Worm (Caenorhabditis elegans) whole organism, young adult: Measurements from ENCODE around the gene gmpr-1.

Experiments
- B0336.3 ChIP-seq: fragments of 200-800 bp; sonication (Bioruptor generic); IDR thresholded peaks from 2 replicates; pipeline ENCODE4 v1.3.6; 2022; ENCODE audit warnings: missing genetic modification characterization, missing compliant biosample characterization
- C06A6.2 ChIP-seq: fragments of 200-800 bp; sonication (Bioruptor generic); conservative IDR thresholded peaks from 2 replicates; pipeline ENCODE4 v1.3.6; 2022; ENCODE audit warnings: missing genetic modification characterization, missing compliant biosample characterization
- C17E4.6 ChIP-seq: fragments of 200-800 bp; sonication (Bioruptor generic); IDR thresholded peaks from 2 replicates; pipeline ENCODE4 v1.3.6; 2022; ENCODE audit warnings: missing genetic modification reagents, missing genetic modification characterization, missing compliant biosample characterization
- D2030.7 ChIP-seq: fragments of 200-800 bp; sonication (Bioruptor generic); IDR thresholded peaks from 2 replicates; pipeline ENCODE4 v1.3.6; 2022; ENCODE audit warnings: missing genetic modification reagents, missing genetic modification characterization, missing compliant biosample characterization
- F23B12.7 ChIP-seq: sonication (generic microtip); optimal IDR thresholded peaks from 2 replicates; lab custom pipeline; 2017; ENCODE audit warnings: missing genetic modification characterization, mild to moderate bottlenecking, missing compliant biosample characterization, antibody characterized with exemption, moderate library complexity; ENCODE audit not compliant: insufficient read depth
- F33H1.4 ChIP-seq: fragments of 200-800 bp; sonication (Bioruptor generic); IDR thresholded peaks from 2 replicates; pipeline ENCODE4 v1.3.6; 2022; ENCODE audit warnings: missing genetic modification reagents, missing genetic modification characterization, missing compliant biosample characterization
- F37B4.10 ChIP-seq: fragments of 200-800 bp; sonication (Bioruptor generic); IDR thresholded peaks from 2 replicates; pipeline ENCODE4 v1.3.6; 2022; ENCODE audit warnings: missing genetic modification characterization, missing compliant biosample characterization
- T26A5.8 ChIP-seq: sonication (generic microtip); optimal IDR thresholded peaks from 2 replicates; lab custom pipeline; 2016; ENCODE audit warnings: missing genetic modification characterization, missing compliant biosample characterization
- Y53F4B.3 ChIP-seq: fragments of 200-800 bp; sonication (Bioruptor generic); IDR thresholded peaks from 2 replicates; pipeline ENCODE4 v1.3.6; 2022; ENCODE audit warnings: missing genetic modification reagents, missing genetic modification characterization, missing compliant biosample characterization
- Y53G8AR.9 ChIP-seq: fragments of 200-800 bp; sonication (Bioruptor generic); conservative IDR thresholded peaks from 2 replicates; pipeline ENCODE4 v1.3.6; 2022; ENCODE audit warnings: missing genetic modification reagents, missing genetic modification characterization, missing compliant biosample characterization
- Y56A3A.18 ChIP-seq: fragments of 200-800 bp; sonication (Bioruptor generic); IDR thresholded peaks from 2 replicates; pipeline ENCODE4 v1.3.6; 2022; ENCODE audit warnings: missing genetic modification reagents, missing genetic modification characterization, missing compliant biosample characterization
- Y79H2A.3 ChIP-seq: fragments of 200-800 bp; sonication (Bioruptor generic); conservative IDR thresholded peaks from 2 replicates; pipeline ENCODE4 v1.3.6; 2022; ENCODE audit warnings: missing genetic modification reagents, missing genetic modification characterization, missing compliant biosample characterization
- Y95B8A.8 ChIP-seq: fragments of 200-800 bp; sonication (Bioruptor generic); IDR thresholded peaks from 2 replicates; pipeline ENCODE4 v1.3.6; 2022; ENCODE audit warnings: missing genetic modification reagents, missing genetic modification characterization, missing compliant biosample characterization
- ZK185.1 ChIP-seq: sonication (generic microtip); optimal IDR thresholded peaks from 2 replicates; lab custom pipeline; 2016; ENCODE audit warnings: mild to moderate bottlenecking, missing genetic modification characterization, missing compliant biosample characterization; ENCODE audit not compliant: poor library complexity, severe bottlenecking
- aptf-2 ChIP-seq: fragments of 200-800 bp; sonication (Bioruptor generic); conservative IDR thresholded peaks from 2 replicates; pipeline ENCODE4 v1.3.6; 2022; ENCODE audit warnings: missing genetic modification reagents, missing genetic modification characterization, missing compliant biosample characterization
- attf-6 ChIP-seq: fragments of 200-800 bp; sonication (Bioruptor generic); IDR thresholded peaks from 2 replicates; pipeline ENCODE4 v1.3.6; 2022; ENCODE audit warnings: missing genetic modification reagents, missing genetic modification characterization, missing compliant biosample characterization
- bed-1 ChIP-seq: fragments of 200-800 bp; sonication (Bioruptor generic); IDR thresholded peaks from 2 replicates; pipeline ENCODE4 v1.3.6; 2022; ENCODE audit warnings: missing genetic modification reagents, missing genetic modification characterization, missing compliant biosample characterization
- ccch-3 ChIP-seq: fragments of 200-800 bp; sonication (Bioruptor generic); optimal IDR thresholded peaks from 2 replicates; lab custom pipeline; 2018; ENCODE audit warnings: mild to moderate bottlenecking, missing genetic modification characterization, missing compliant biosample characterization
- cebp-1 ChIP-seq, 2 experiments: fragments of 200-800 bp in 1 of 2; sonication (Bioruptor generic) in 1 of 2; sonication (generic microtip) in 1 of 2; IDR thresholded peaks in 1 of 2; optimal IDR thresholded peaks in 1 of 2; 2 replicates each; pipeline versions ENCODE4 v1.3.6 to Lab custom; 2017 to 2022; ENCODE audit warnings: missing compliant biosample characterization in 2 of 2, missing genetic modification characterization in 2 of 2, mild to moderate bottlenecking in 1 of 2, missing genetic modification reagents in 1 of 2, moderate library complexity in 1 of 2
- cebp-2 ChIP-seq: fragments of 200-800 bp; sonication (Bioruptor generic); IDR thresholded peaks from 2 replicates; pipeline ENCODE4 v1.3.6; 2022; ENCODE audit warnings: missing genetic modification characterization, missing compliant biosample characterization
- ceh-58 ChIP-seq: fragments of 200-800 bp; sonication (Bioruptor generic); IDR thresholded peaks from 2 replicates; pipeline ENCODE4 v1.3.6; 2022; ENCODE audit warnings: missing genetic modification characterization, missing compliant biosample characterization
- chd-7 ChIP-seq: sonication (generic microtip); optimal IDR thresholded peaks from 2 replicates; lab custom pipeline; 2016; ENCODE audit warnings: mild to moderate bottlenecking, missing genetic modification characterization, moderate library complexity, missing compliant biosample characterization
- die-1 ChIP-seq: sonication (generic microtip); optimal IDR thresholded peaks from 2 replicates; lab custom pipeline; 2016; ENCODE audit warnings: missing genotype, mild to moderate bottlenecking, missing genetic modification characterization, missing compliant biosample characterization
- dpl-1 ChIP-seq: fragments of 150-350 bp; optimal IDR thresholded peaks from 2 replicates; lab custom pipeline; 2014; ENCODE audit warnings: missing biosample characterization, missing genetic modification reagents, missing genetic modification characterization
- ekl-4 ChIP-seq: fragments of 200-800 bp; sonication (Bioruptor generic); IDR thresholded peaks from 2 replicates; pipeline ENCODE4 v1.3.6; 2022; ENCODE audit warnings: missing genetic modification reagents, missing genetic modification characterization, missing compliant biosample characterization
- gei-17 ChIP-seq: fragments of 200-800 bp; sonication (Bioruptor generic); optimal IDR thresholded peaks from 2 replicates; lab custom pipeline; 2018; ENCODE audit warnings: mild to moderate bottlenecking, missing genetic modification characterization, missing compliant biosample characterization
- hlh-12 ChIP-seq: sonication (generic microtip); optimal IDR thresholded peaks from 2 replicates; lab custom pipeline; 2016; ENCODE audit warnings: missing genetic modification characterization, missing compliant biosample characterization
- hrde-1 ChIP-seq: sonication (generic microtip); optimal IDR thresholded peaks from 2 replicates; lab custom pipeline; 2016; ENCODE audit warnings: missing genetic modification characterization, mild to moderate bottlenecking, missing compliant biosample characterization, moderate library complexity, missing genotype, missing genetic modification reagents, borderline replicate concordance
- hsf-1 ChIP-seq: fragments of 200-800 bp; sonication (Bioruptor generic); IDR thresholded peaks from 2 replicates; pipeline ENCODE4 v1.3.6; 2022; ENCODE audit warnings: missing genetic modification reagents, missing genetic modification characterization, missing compliant biosample characterization
- lin-26 ChIP-seq: fragments of 200-800 bp; sonication (Bioruptor generic); IDR thresholded peaks from 2 replicates; pipeline ENCODE4 v1.3.6; 2022; ENCODE audit warnings: missing genetic modification reagents, missing genetic modification characterization, missing compliant biosample characterization
- lin-40 ChIP-seq: sonication (generic microtip); optimal IDR thresholded peaks from 2 replicates; lab custom pipeline; 2016; ENCODE audit warnings: missing genetic modification characterization, mild to moderate bottlenecking, missing compliant biosample characterization, missing genotype, missing genetic modification reagents
- madf-10 ChIP-seq: sonication (generic microtip); optimal IDR thresholded peaks from 2 replicates; lab custom pipeline; 2016; ENCODE audit warnings: mild to moderate bottlenecking, missing genetic modification characterization, missing compliant biosample characterization
- mel-28 ChIP-seq: sonication (generic microtip); optimal IDR thresholded peaks from 2 replicates; lab custom pipeline; 2016; ENCODE audit warnings: borderline replicate concordance, mild to moderate bottlenecking, missing genetic modification characterization, missing compliant biosample characterization
- mes-4 ChIP-seq: sonication (generic microtip); optimal IDR thresholded peaks from 2 replicates; lab custom pipeline; 2016; ENCODE audit warnings: missing genotype, missing genetic modification characterization, missing compliant biosample characterization
- nfya-2 ChIP-seq: fragments of 200-800 bp; sonication (Bioruptor generic); IDR thresholded peaks from 2 replicates; pipeline ENCODE4 v1.3.6; 2022; ENCODE audit warnings: missing genetic modification reagents, missing genetic modification characterization, missing compliant biosample characterization
- nhr-80 ChIP-seq: sonication (generic microtip); optimal IDR thresholded peaks from 2 replicates; lab custom pipeline; 2016; ENCODE audit warnings: missing genetic modification characterization, missing compliant biosample characterization
- nhr-90 ChIP-seq: sonication (generic microtip); optimal IDR thresholded peaks from 2 replicates; lab custom pipeline; 2016; ENCODE audit warnings: missing genotype, mild to moderate bottlenecking, missing genetic modification characterization, missing compliant biosample characterization
- pha-4 ChIP-seq: fragments of 150-350 bp; sonication (generic microtip); optimal IDR thresholded peaks from 2 replicates; lab custom pipeline; 2014; ENCODE audit warnings: missing biosample characterization, missing genetic modification reagents, missing genetic modification characterization
- rcor-1 ChIP-seq: fragments of 200-800 bp; sonication (Bioruptor generic); IDR thresholded peaks from 2 replicates; pipeline ENCODE4 v1.3.6; 2022; ENCODE audit warnings: missing genetic modification reagents, missing genetic modification characterization, missing compliant biosample characterization
- repo-1 ChIP-seq: sonication (generic microtip); optimal IDR thresholded peaks from 2 replicates; lab custom pipeline; 2017; ENCODE audit warnings: mild to moderate bottlenecking, missing genetic modification characterization, missing compliant biosample characterization
- sdz-38 ChIP-seq: sonication (generic microtip); optimal IDR thresholded peaks from 2 replicates; lab custom pipeline; 2016; ENCODE audit warnings: missing genotype, missing genetic modification characterization, missing compliant biosample characterization
- sea-2 ChIP-seq: fragments of 200-800 bp; sonication (Bioruptor generic); IDR thresholded peaks from 2 replicates; pipeline ENCODE4 v1.3.6; 2022; ENCODE audit warnings: missing genetic modification characterization, missing compliant biosample characterization
- snpc-3.4 ChIP-seq: sonication (generic microtip); optimal IDR thresholded peaks from 2 replicates; lab custom pipeline; 2017; ENCODE audit warnings: missing genetic modification characterization, mild to moderate bottlenecking, missing compliant biosample characterization, antibody characterized with exemption, moderate library complexity, missing genotype, missing genetic modification reagents
- somi-1 ChIP-seq: fragments of 200-800 bp; sonication (Bioruptor generic); optimal IDR thresholded peaks from 2 replicates; lab custom pipeline; 2018; ENCODE audit warnings: mild to moderate bottlenecking, missing genetic modification characterization, missing compliant biosample characterization
- xnd-1 ChIP-seq: sonication (generic microtip); optimal IDR thresholded peaks from 2 replicates; lab custom pipeline; 2016; ENCODE audit warnings: missing genotype, missing genetic modification reagents, missing genetic modification characterization, missing compliant biosample characterization
- zfh-2 ChIP-seq: fragments of 200-800 bp; sonication (Bioruptor generic); conservative IDR thresholded peaks from 2 replicates; pipeline ENCODE4 v1.3.6; 2022; ENCODE audit warnings: missing genetic modification reagents, missing genetic modification characterization, missing compliant biosample characterization
- ztf-26 ChIP-seq: sonication (generic microtip); optimal IDR thresholded peaks from 2 replicates; lab custom pipeline; 2017; ENCODE audit warnings: missing genetic modification characterization, missing compliant biosample characterization
- ztf-6 ChIP-seq: fragments of 200-800 bp; sonication (Bioruptor generic); IDR thresholded peaks from 2 replicates; pipeline ENCODE4 v1.3.6; 2022; ENCODE audit warnings: missing genetic modification reagents, missing genetic modification characterization, missing compliant biosample characterization

The gmpr-1 gene

DNA sequence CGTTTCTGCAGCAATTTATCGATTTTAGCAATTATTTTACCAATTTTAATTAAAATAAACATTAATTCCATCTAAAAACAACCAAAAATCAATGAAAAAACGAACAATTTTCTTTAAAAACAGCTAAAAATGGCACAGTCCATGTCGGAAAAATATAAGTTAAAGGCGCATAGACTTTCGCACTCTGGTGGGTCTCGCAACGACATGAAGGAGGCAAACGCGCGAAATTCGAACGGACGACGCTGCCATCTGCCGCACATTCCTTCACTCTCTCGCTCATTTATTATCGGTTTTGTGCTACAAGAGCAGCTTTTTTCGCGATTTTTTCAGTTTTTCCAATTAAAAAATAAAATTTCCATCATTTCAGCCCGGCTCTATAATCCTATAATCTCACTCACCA lies 24.4 kb downstream of the gmpr-1 start, which contains the start of gene mcm-7 (continued):
- TF ChIP-seq pha-4 (tag; lab: Kevin White, UChicago) (no peak), nfya-2 (GFP tag; lab: Robert Waterston, UW) (no peak), T26A5.8 (no peak), nhr-80 (tag; lab: Kevin White, UChicago) (no peak), bed-1 (GFP tag; lab: Robert Waterston, UW) (no peak), ztf-6 (no peak), somi-1 (GFP tag; lab: Kevin White, UChicago) (no peak), attf-6 (GFP tag; lab: Robert Waterston, UW) (no peak), repo-1 (tag; lab: Kevin White, UChicago) (no peak), D2030.7 (GFP tag; lab: Robert Waterston, UW) (peak; percentile 58), chd-7 (tag; lab: Kevin White, UChicago) (no peak), C17E4.6 (GFP tag; lab: Robert Waterston, UW) (no peak), nhr-90 (tag; lab: Kevin White, UChicago) (no peak), lin-26 (GFP tag; lab: Robert Waterston, UW) (no peak), die-1 (no peak), Y53G8AR.9 (GFP tag; lab: Robert Waterston, UW) (no peak), ZK185.1 (tag; lab: Kevin White, UChicago) (no peak), hlh-12 (tag; lab: Kevin White, UChicago) (no peak), C06A6.2 (GFP tag; lab: Robert Waterston, UW) (no peak), ccch-3 (GFP tag; lab: Kevin White, UChicago) (no peak), F33H1.4 (GFP tag; lab: Robert Waterston, UW) (peak; percentile 93), B0336.3 (GFP tag; lab: Robert Waterston, UW) (no peak), mel-28 (tag; lab: Kevin White, UChicago) (no peak), madf-10 (tag; lab: Kevin White, UChicago) (no peak), mes-4 (tag; lab: Kevin White, UChicago) (no peak), cebp-2 (no peak), hsf-1 (GFP tag; lab: Robert Waterston, UW) (no peak), sdz-38 (tag; lab: Kevin White, UChicago) (no peak), F37B4.10 (GFP tag; lab: Robert Waterston, UW) (no peak), dpl-1 (GFP tag; lab: Kevin White, UChicago) (peak; percentile 79), ceh-58 (GFP tag; lab: Robert Waterston, UW) (no peak), xnd-1 (tag; lab: Kevin White, UChicago) (peak; percentile 62), Y79H2A.3 (no peak), Y56A3A.18 (GFP tag; lab: Robert Waterston, UW) (no peak), ekl-4 (GFP tag; lab: Robert Waterston, UW) (no peak), gei-17 (GFP tag; lab: Kevin White, UChicago) (no peak), zfh-2 (no peak), hrde-1 (tag; lab: Kevin White, UChicago) (no peak), lin-40 (tag; lab: Kevin White, UChicago) (no peak)

DNA sequence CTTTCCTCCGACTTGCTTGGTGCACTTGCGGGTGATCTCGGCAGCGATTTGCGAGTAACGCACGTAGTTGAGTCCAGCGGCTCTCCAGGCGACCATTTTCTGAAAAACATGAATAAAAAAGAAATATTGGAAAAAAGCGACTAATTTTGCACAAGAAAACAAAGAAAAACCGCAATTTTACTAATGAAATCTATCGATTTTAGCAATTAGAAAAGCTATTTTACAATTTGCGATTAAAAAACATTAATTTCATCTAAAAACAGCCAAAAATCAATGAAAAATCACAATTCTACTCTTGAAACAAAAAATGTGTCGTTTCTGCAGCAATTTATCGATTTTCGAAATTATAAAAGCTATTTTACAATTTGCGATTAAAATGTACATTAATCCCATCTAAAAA lies 24.9 kb downstream of the gmpr-1 start, which contains the start of gene hpo-18:
Gene hpo-18 (minus strand): TSS at position 101 of the 400 bp plus-strand sequence.
- TF ChIP-seq cebp-2 (no peak), aptf-2 (GFP tag; lab: Robert Waterston, UW) (no peak), F23B12.7 (tag; lab: Kevin White, UChicago) (no peak), cebp-1 (GFP tag; IDR thresholded peaks at IDR 0.05; lab: Robert Waterston, UW) (no peak), cebp-1 (tag; optimal IDR thresholded peaks at IDR 0.05; lab: Kevin White, UChicago) (no peak), sea-2 (no peak), snpc-3.4 (tag; lab: Kevin White, UChicago) (no peak), Y53F4B.3 (GFP tag; lab: Robert Waterston, UW) (no peak), Y79H2A.3 (no peak), ekl-4 (GFP tag; lab: Robert Waterston, UW) (no peak), rcor-1 (GFP tag; lab: Robert Waterston, UW) (no peak), nhr-80 (tag; lab: Kevin White, UChicago) (no peak), ztf-26 (tag; lab: Kevin White, UChicago) (no peak), Y95B8A.8 (no peak)
